Worm (Caenorhabditis elegans) whole organism, early embryonic: Measurements from ENCODE around the gene col-143.

Experiments used
- F13C5.2 ChIP-seq: sonication (generic microtip); optimal IDR thresholded peaks from 2 replicates; lab custom pipeline; 2017; ENCODE audit warnings: mild to moderate bottlenecking, missing genetic modification characterization, inconsistent platforms, missing compliant biosample characterization
- aly-1 ChIP-seq: sonication (generic microtip); optimal IDR thresholded peaks from 2 replicates; lab custom pipeline; 2016; ENCODE audit warnings: missing genetic modification characterization, missing compliant biosample characterization
- ama-1 ChIP-seq: fragments of 150-350 bp; optimal IDR thresholded peaks from 2 replicates; lab custom pipeline; 2014
- ceh-13 ChIP-seq: fragments of 200-800 bp; sonication (Bioruptor generic); optimal IDR thresholded peaks from 2 replicates; lab custom pipeline; 2018; ENCODE audit warnings: mild to moderate bottlenecking, missing genetic modification characterization, missing compliant biosample characterization
- ets-7 ChIP-seq: sonication (generic microtip); optimal IDR thresholded peaks from 2 replicates; lab custom pipeline; 2016; ENCODE audit warnings: missing genotype, missing genetic modification characterization, missing compliant biosample characterization
- flt-1 ChIP-seq: fragments of 200-800 bp; sonication (Bioruptor generic); IDR thresholded peaks from 2 replicates; pipeline ENCODE4 v1.3.6; 2022; ENCODE audit warnings: missing genetic modification characterization, missing compliant biosample characterization
- hmbx-1 ChIP-seq: sonication (generic microtip); optimal IDR thresholded peaks from 2 replicates; lab custom pipeline; 2016; ENCODE audit warnings: mild to moderate bottlenecking, missing genetic modification characterization, missing compliant biosample characterization
- hnd-1 ChIP-seq: sonication (generic microtip); optimal IDR thresholded peaks from 2 replicates; lab custom pipeline; 2016; ENCODE audit warnings: missing genetic modification characterization, missing compliant biosample characterization
- pes-1 ChIP-seq: fragments of 200-800 bp; sonication (Bioruptor generic); IDR thresholded peaks from 2 replicates; pipeline ENCODE4 v1.3.6; 2022; ENCODE audit warnings: missing genetic modification reagents, missing genetic modification characterization, missing compliant biosample characterization
- scrt-1 ChIP-seq: fragments of 200-800 bp; sonication (Bioruptor generic); IDR thresholded peaks from 2 replicates; pipeline ENCODE4 v1.3.6; 2022; ENCODE audit warnings: missing genetic modification characterization, missing compliant biosample characterization
- sea-1 ChIP-seq: fragments of 200-800 bp; sonication (Bioruptor generic); conservative IDR thresholded peaks from 2 replicates; pipeline ENCODE4 v1.3.6; 2022; ENCODE audit warnings: missing genetic modification characterization, missing compliant biosample characterization
- tbx-11 ChIP-seq: fragments of 200-800 bp; sonication (Bioruptor generic); IDR thresholded peaks from 2 replicates; pipeline ENCODE4 v1.3.6; 2022; ENCODE audit warnings: missing genetic modification characterization, missing compliant biosample characterization
- tbx-37 ChIP-seq: fragments of 200-800 bp; sonication (Bioruptor generic); conservative IDR thresholded peaks from 2 replicates; pipeline ENCODE4 v1.3.6; 2022; ENCODE audit warnings: missing genetic modification reagents, missing genetic modification characterization, missing compliant biosample characterization
- tra-4 ChIP-seq: sonication (generic microtip); optimal IDR thresholded peaks from 2 replicates; lab custom pipeline; 2017; ENCODE audit warnings: missing genetic modification characterization, missing compliant biosample characterization

DNA sequence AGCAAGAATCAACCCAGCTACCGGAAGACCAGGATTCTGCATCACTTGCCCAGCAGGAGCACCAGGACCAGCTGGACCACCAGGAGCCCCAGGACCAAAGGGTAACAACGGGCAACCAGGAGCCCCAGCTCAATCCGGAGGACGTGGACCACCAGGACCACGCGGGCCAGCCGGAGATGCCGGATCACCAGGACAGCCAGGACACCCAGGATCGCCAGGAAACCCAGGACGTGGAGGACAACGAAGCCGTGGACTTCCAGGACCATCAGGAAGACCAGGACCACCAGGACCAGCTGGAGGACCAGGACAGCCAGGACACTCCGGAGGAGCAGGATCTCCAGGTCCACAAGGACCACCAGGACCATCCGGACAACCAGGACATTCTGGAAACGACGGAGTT, 3.9 kb upstream of the col-143 start:
- TF ChIP-seq ama-1 (lab: Kevin White, UChicago), result no peak
- TF ChIP-seq aly-1 (tag; lab: Kevin White, UChicago), result no peak
- no peak for TF ChIP-seq tbx-37 (GFP tag; lab: Robert Waterston, UW)
- TF ChIP-seq flt-1 (GFP tag; lab: Robert Waterston, UW), result no peak
- TF ChIP-seq sea-1 (GFP tag; lab: Robert Waterston, UW), result 0 out of 2 replicates have a peak, but pooled peaks have one; percentile 7
- no peak for TF ChIP-seq ceh-13
- TF ChIP-seq ets-7 (tag; lab: Kevin White, UChicago), result no peak
- TF ChIP-seq tra-4 (tag; lab: Kevin White, UChicago), result no peak
- TF ChIP-seq hnd-1, result no peak
- TF ChIP-seq pes-1 (GFP tag; lab: Robert Waterston, UW), result no peak
- TF ChIP-seq scrt-1 (GFP tag; lab: Robert Waterston, UW), result no peak
- no peak for TF ChIP-seq tbx-11 (GFP tag; lab: Robert Waterston, UW)
- no peak for TF ChIP-seq hmbx-1 (tag; lab: Kevin White, UChicago)
- TF ChIP-seq F13C5.2, result no peak
